Worm (Caenorhabditis elegans): ENCODE data around the gene bath-19.
"Not testable (repeated sequence)": the region's sequence is repeated elsewhere in the genome, so short reads cannot be mapped to it uniquely, and the experiment has no call there.

The bath-19 gene

DNA sequence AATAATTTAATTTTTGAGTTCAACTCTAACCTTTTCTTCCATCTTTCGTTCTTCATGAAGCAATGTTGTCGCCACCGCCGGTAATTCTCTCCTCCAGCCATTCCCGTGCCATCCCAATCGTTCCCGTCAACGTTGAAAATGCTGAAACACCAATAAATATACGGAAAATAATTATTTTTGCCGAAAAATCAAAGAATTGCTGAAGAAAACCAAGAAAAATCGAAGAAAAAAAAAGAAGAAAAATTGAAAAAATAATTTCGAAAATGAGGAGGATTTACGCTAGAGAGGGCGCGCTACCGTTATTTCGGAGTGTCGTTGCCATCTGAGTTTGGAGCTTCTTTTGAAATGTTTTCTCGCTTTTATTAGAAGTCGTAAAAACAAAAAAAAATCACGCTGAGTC lies 15.7 kb downstream of the bath-19 start, which contains the start of gene cya-2:
cya-2 (minus strand) TSS at position 101 of the 400 bp plus-strand sequence.
- not testable (repeated sequence) for TF ChIP-seq Y22D7AL.16, ceh-48, ztf-16 (tag; optimal IDR thresholded peaks at IDR 0.05)

ce11 chrII:2013856-2014255 lies 25.3 kb downstream of the bath-19 start:
- TF ChIP-seq nfya-1 (tag; optimal IDR thresholded peaks at IDR 0.05) (no peak), ahr-1 (tag; optimal IDR thresholded peaks at IDR 0.05) (no peak), ets-4 (tag; optimal IDR thresholded peaks at IDR 0.05) (no peak), ceh-31 (tag; optimal IDR thresholded peaks at IDR 0.05) (no peak), hlh-8 (tag; optimal IDR thresholded peaks at IDR 0.05) (no peak), pat-9 (tag; optimal IDR thresholded peaks at IDR 0.05) (no peak), pha-4 (tag; optimal IDR thresholded peaks at IDR 0.05) (no peak), odd-2 (tag; optimal IDR thresholded peaks at IDR 0.05) (no peak), ceh-48 (tag; optimal IDR thresholded peaks at IDR 0.05) (no peak), ceh-45 (GFP tag; IDR thresholded peaks at IDR 0.05) (no peak), lin-11 (tag; optimal IDR thresholded peaks at IDR 0.05) (no peak), K02D7.2 (tag; optimal IDR thresholded peaks at IDR 0.05) (no peak), dmd-4 (tag; optimal IDR thresholded peaks at IDR 0.05; ENCODE audit: borderline replicate concordance) (no peak), ceh-19 (GFP tag; optimal IDR thresholded peaks at IDR 0.05) (no peak), gmeb-2 (tag; optimal IDR thresholded peaks at IDR 0.05) (no peak)

DNA sequence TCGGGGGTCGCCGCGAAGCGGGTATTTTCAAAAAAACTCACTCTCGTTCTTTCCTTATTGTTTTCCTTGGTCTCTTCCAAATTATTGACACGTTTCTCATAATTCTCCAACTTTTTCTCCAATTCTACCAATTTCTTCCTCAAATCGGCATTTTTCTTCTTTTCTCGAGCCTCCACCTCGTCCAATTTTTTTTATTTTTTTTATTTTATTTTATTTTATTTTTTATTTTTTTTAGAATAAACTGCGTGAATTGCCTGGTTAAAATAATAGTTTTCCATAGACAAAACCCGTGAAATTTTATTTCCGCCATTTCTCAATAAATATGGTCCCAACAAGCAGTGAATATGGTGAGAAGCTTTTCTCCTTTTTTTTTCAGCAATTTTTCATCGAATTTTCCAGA lies 26.5 kb downstream of the bath-19 start, which contains the start of gene F59H6.15:
F59H6.15 (plus strand) TSS at position 301 of the 400 bp plus-strand sequence.
- no peak for TF ChIP-seq nhr-232 (tag; optimal IDR thresholded peaks at IDR 0.05)
- no peak for TF ChIP-seq lim-6 (tag; optimal IDR thresholded peaks at IDR 0.05)
- TF ChIP-seq ceh-9 (tag; optimal IDR thresholded peaks at IDR 0.05) = no peak
- no peak for TF ChIP-seq lin-11 (tag; optimal IDR thresholded peaks at IDR 0.05)
- TF ChIP-seq ref-2 (tag; optimal IDR thresholded peaks at IDR 0.05) = no peak
- no peak for TF ChIP-seq ceh-6 (GFP tag; optimal IDR thresholded peaks at IDR 0.05)
- TF ChIP-seq pha-2 (tag; optimal IDR thresholded peaks at IDR 0.05) = no peak
- no peak for TF ChIP-seq ceh-31 (tag; optimal IDR thresholded peaks at IDR 0.05)
- TF ChIP-seq C38D4.7 (GFP tag; optimal IDR thresholded peaks at IDR 0.05) = no peak
- TF ChIP-seq C08G9.2 (tag; optimal IDR thresholded peaks at IDR 0.05) = no peak
- no peak for TF ChIP-seq hlh-6 (tag; optimal IDR thresholded peaks at IDR 0.05)
- TF ChIP-seq gmeb-2 (tag; optimal IDR thresholded peaks at IDR 0.05) = no peak
- no peak for TF ChIP-seq fkh-6 (tag; optimal IDR thresholded peaks at IDR 0.05)
- TF ChIP-seq tbx-2 (tag; optimal IDR thresholded peaks at IDR 0.05) = no peak
- TF ChIP-seq ceh-2 (tag; optimal IDR thresholded peaks at IDR 0.05) = no peak

- TF ChIP-seq ceh-24 (tag; optimal IDR thresholded peaks at IDR 0.05) (no peak), F13H6.1 (tag; optimal IDR thresholded peaks at IDR 0.05) (no peak), pha-4 (tag; optimal IDR thresholded peaks at IDR 0.05) (no peak), sox-2 (GFP tag; IDR thresholded peaks at IDR 0.05) (no peak), dve-1 (tag; optimal IDR thresholded peaks at IDR 0.05) (no peak), unc-55 (GFP tag; optimal IDR thresholded peaks at IDR 0.05) (no peak)
Observed at ce11 chrII:2011179-2011578, 28.0 kb downstream of the bath-19 start.

DNA sequence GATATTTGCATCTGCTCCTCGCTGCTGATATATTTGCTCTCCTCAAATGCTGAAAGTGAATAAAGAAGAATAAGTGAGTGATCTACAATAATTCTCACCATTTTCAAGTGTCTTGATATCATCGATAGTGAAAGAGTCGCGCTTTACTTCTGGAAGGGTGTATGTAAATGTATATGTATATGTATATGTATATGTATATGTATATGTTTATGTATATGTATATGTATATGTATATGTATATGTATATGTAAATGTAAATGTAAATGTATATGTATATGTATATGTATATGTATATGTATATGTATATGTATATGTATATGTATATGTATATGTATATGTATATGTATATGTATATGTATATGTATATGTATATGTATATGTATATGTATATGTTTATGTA lies 38.5 kb downstream of the bath-19 start, which contains the start of gene ceh-84:
ceh-84 (minus strand) TSS at position 101 of the 400 bp plus-strand sequence.
- not testable (repeated sequence) for TF ChIP-seq ceh-6 (GFP tag; optimal IDR thresholded peaks at IDR 0.05); ceh-14 (tag; optimal IDR thresholded peaks at IDR 0.05); elt-4 (tag; optimal IDR thresholded peaks at IDR 0.05)
